Worm (Caenorhabditis elegans): ENCODE results near the gene ZK856.18.

DNA sequence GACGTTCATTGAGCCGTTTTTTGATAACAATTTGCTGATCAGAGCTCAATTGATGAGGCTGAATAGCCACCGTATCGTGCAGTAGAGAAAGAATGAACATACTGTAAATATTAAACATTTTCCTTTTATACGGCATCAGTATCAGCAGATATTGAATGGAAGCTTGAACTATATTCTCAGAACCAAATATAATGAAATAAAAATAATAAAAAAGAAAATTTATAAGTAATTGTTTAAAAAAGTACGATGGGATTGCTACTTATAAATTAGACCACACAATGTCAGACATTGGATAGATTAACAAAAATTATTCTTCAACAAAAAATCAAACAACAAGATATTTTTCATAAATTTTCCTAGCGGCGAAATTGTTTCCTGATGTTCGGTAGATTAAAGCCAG lies 20.7 kb upstream of the ZK856.18 start, which contains the start of gene rpc-25:
- TF ChIP-seq mdl-1 (tag; optimal IDR thresholded peaks at IDR 0.05) = no peak
- TF ChIP-seq skn-1 (tag; optimal IDR thresholded peaks at IDR 0.05) = no peak
- no peak for TF ChIP-seq nhr-12 (tag; optimal IDR thresholded peaks at IDR 0.05)
